Fruit fly (Drosophila melanogaster) whole organism, embryonic: ENCODE results near the gene CG12951.

ENCODE experiments used
- CG2678 ChIP-seq: fragments of 200-800 bp; sonication (Bioruptor generic); optimal IDR thresholded peaks from 3 replicates; lab custom pipeline; 2019; ENCODE audit warnings: missing biosample characterization, mild to moderate bottlenecking, missing genetic modification characterization, moderate library complexity
- CTCF ChIP-seq: fragments of 200-800 bp; sonication (Bioruptor generic); optimal IDR thresholded peaks from 2 replicates; lab custom pipeline; 2017; ENCODE audit warnings: missing biosample characterization, mild to moderate bottlenecking, missing genetic modification characterization, moderate library complexity
- Mrtf ChIP-seq: fragments of 200-800 bp; sonication (Bioruptor generic); IDR thresholded peaks from 3 replicates; pipeline ENCODE4 v1.3.6; 2022; ENCODE audit warnings: missing biosample characterization, missing genetic modification characterization

- TF ChIP-seq Mrtf (GFP tag; lab: Robert Waterston, UW) (no peak), CG2678 (tag; lab: Kevin White, UChicago) (no peak), CTCF (no peak)
Measured at dm6 chr3R:9349267-9349820, 19.2 kb upstream of the CG12951 start.
